Fruit fly (Drosophila melanogaster): ENCODE measurements around the gene CG7386.
A peak's percentile ranks its signal among the peaks of the same experiment; 100 is the strongest.

DNA sequence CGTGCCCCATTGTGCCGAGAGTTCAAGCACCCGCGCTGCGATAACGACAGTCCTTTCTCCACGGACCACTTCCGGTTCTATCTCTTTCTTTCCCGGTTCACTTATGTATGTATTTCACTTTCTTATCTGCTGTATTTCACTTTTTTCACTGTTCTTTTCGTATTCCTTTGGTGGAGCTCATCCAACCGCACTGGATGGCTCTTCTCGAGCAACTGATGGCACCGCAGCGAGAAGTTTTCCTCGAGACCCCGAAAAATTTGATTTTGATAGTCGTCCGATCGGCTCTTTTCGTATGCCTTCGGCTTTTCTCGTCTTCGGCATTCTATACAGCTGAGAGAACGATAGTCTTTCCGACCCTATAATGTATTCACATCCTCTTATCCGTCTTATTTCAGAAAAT, 28.3 kb downstream of the CG7386 start, which contains the start of gene LanA:
- TF ChIP-seq rn (GFP tag; IDR thresholded peaks at IDR 0.05) (no peak), Pif1B (GFP tag; optimal IDR thresholded peaks at IDR 0.05) (no peak), fd96Ca (GFP tag; IDR thresholded peaks at IDR 0.05) (0 out of 3 replicates have a peak, but pooled peaks have one; percentile 15), CG34367 (tag; optimal IDR thresholded peaks at IDR 0.05) (no peak), Ets98B (GFP tag; IDR thresholded peaks at IDR 0.05) (peak; percentile 42; the same call in 1 of the 2 replicates), CG14655 (GFP tag; optimal IDR thresholded peaks at IDR 0.05) (no peak), CG9948 (tag; optimal IDR thresholded peaks at IDR 0.05) (no peak), CG8159 (tag; optimal IDR thresholded peaks at IDR 0.05) (no peak), CG10348 (GFP tag; IDR thresholded peaks at IDR 0.05) (no peak), D1 (tag; optimal IDR thresholded peaks at IDR 0.05) (no peak), CG32121 (GFP tag; IDR thresholded peaks at IDR 0.05) (no peak; the same call in 1 of the 2 replicates), CG13204 (GFP tag; optimal IDR thresholded peaks at IDR 0.05) (no peak)
